Fruit fly (Drosophila melanogaster) whole organism, adult: Measurements from ENCODE around the gene LeuRS.

Experiments
- CG11617 ChIP-seq: fragments of 200-800 bp; sonication (Bioruptor generic); optimal IDR thresholded peaks from 2 replicates; lab custom pipeline; 2017; ENCODE audit warnings: mild to moderate bottlenecking, missing biosample characterization, missing genetic modification reagents, missing genetic modification characterization
- CG12768 ChIP-seq: fragments of 200-800 bp; sonication (Bioruptor generic); optimal IDR thresholded peaks from 2 replicates; lab custom pipeline; 2017; ENCODE audit warnings: missing biosample characterization, missing genetic modification characterization, mild to moderate bottlenecking, moderate library complexity, missing genetic modification reagents
- CG14711 ChIP-seq: fragments of 200-800 bp; sonication (Bioruptor generic); optimal IDR thresholded peaks from 2 replicates; lab custom pipeline; 2018; ENCODE audit warnings: missing biosample characterization, mild to moderate bottlenecking, missing genetic modification characterization, moderate library complexity
- CG1620 ChIP-seq: fragments of 200-800 bp; sonication (Bioruptor generic); optimal IDR thresholded peaks from 2 replicates; lab custom pipeline; 2016; ENCODE audit warnings: missing biosample characterization, missing genetic modification characterization
- CG33017 ChIP-seq: fragments of 200-800 bp; sonication (Bioruptor generic); optimal IDR thresholded peaks from 2 replicates; lab custom pipeline; 2018; ENCODE audit warnings: missing biosample characterization, mild to moderate bottlenecking, missing genetic modification characterization, moderate library complexity
- CG5204 ChIP-seq: fragments of 200-800 bp; sonication (Bioruptor generic); optimal IDR thresholded peaks from 2 replicates; lab custom pipeline; 2016; ENCODE audit warnings: missing biosample characterization, missing genetic modification characterization
- CG7045 ChIP-seq: fragments of 200-800 bp; sonication (Bioruptor generic); optimal IDR thresholded peaks from 2 replicates; lab custom pipeline; 2017; ENCODE audit warnings: missing biosample characterization, mild to moderate bottlenecking, missing genetic modification characterization
- CG7101 ChIP-seq: fragments of 200-800 bp; sonication (Bioruptor generic); optimal IDR thresholded peaks from 2 replicates; lab custom pipeline; 2018; ENCODE audit warnings: missing biosample characterization, mild to moderate bottlenecking, missing genetic modification characterization, moderate library complexity
- Clk ChIP-seq: fragments of 200-800 bp; sonication (Bioruptor generic); optimal IDR thresholded peaks from 2 replicates; lab custom pipeline; 2017; ENCODE audit warnings: missing biosample characterization, missing genetic modification characterization
- Crg-1 ChIP-seq: fragments of 200-800 bp; sonication (Bioruptor generic); optimal IDR thresholded peaks from 2 replicates; lab custom pipeline; 2016; ENCODE audit warnings: missing biosample characterization, missing genetic modification characterization
- Hr96 ChIP-seq: fragments of 200-800 bp; sonication (Bioruptor generic); optimal IDR thresholded peaks from 2 replicates; lab custom pipeline; 2016; ENCODE audit warnings: missing biosample characterization, missing genetic modification characterization
- Mnt ChIP-seq: fragments of 200-800 bp; sonication (Bioruptor generic); optimal IDR thresholded peaks from 2 replicates; lab custom pipeline; 2016; ENCODE audit warnings: missing biosample characterization, mild to moderate bottlenecking, missing genetic modification characterization
- bab1 ChIP-seq: fragments of 200-800 bp; sonication (Bioruptor generic); optimal IDR thresholded peaks from 3 replicates; lab custom pipeline; 2019; ENCODE audit warnings: missing biosample characterization, mild to moderate bottlenecking, missing genetic modification characterization, moderate library complexity
- cic ChIP-seq: fragments of 200-800 bp; sonication (Bioruptor generic); optimal IDR thresholded peaks from 2 replicates; lab custom pipeline; 2017; ENCODE audit warnings: missing biosample characterization, mild to moderate bottlenecking, missing genetic modification characterization, moderate library complexity
- cnc ChIP-seq, 2 experiments: fragments of >200 bp; optimal IDR thresholded peaks; 2 replicates each; lab custom pipeline; 2017
- kay ChIP-seq: fragments of 200-800 bp; sonication (Bioruptor generic); peaks from one replicate; lab custom pipeline; 2016; ENCODE audit warnings: missing biosample characterization, missing genetic modification characterization, borderline replicate concordance
- ovo ChIP-seq: fragments of 200-800 bp; sonication (Bioruptor generic); optimal IDR thresholded peaks from 2 replicates; lab custom pipeline; 2016; ENCODE audit warnings: missing biosample characterization, missing genetic modification characterization
- pad ChIP-seq: fragments of 200-800 bp; sonication (Bioruptor generic); optimal IDR thresholded peaks from 3 replicates; lab custom pipeline; 2017; ENCODE audit warnings: missing biosample characterization, missing genetic modification characterization, mild to moderate bottlenecking, moderate library complexity, missing genetic modification reagents
- tj ChIP-seq: fragments of 200-800 bp; sonication (Bioruptor generic); optimal IDR thresholded peaks from 3 replicates; lab custom pipeline; 2017; ENCODE audit warnings: missing biosample characterization, mild to moderate bottlenecking, missing genetic modification characterization, moderate library complexity
- toe ChIP-seq: fragments of 200-800 bp; sonication (Bioruptor generic); optimal IDR thresholded peaks from 2 replicates; lab custom pipeline; 2016; ENCODE audit warnings: missing biosample characterization, missing genetic modification characterization

The LeuRS gene

dm6 chr2L:3506806-3507205, 7.7 kb downstream of the LeuRS start:
- TF ChIP-seq tj (GFP tag; lab: Kevin White, UChicago) (peak; percentile 69), CG14711 (peak; percentile 12), Hr96 (GFP tag; lab: Kevin White, UChicago) (no peak), bab1 (GFP tag; lab: Kevin White, UChicago) (no peak), CG5204 (GFP tag; lab: Kevin White, UChicago) (no peak), kay (GFP tag; lab: Kevin White, UChicago) (peak; percentile 32)

dm6 chr2L:3506322-3506721, 8.1 kb downstream of the LeuRS start:
- TF ChIP-seq kay (GFP tag; lab: Kevin White, UChicago) (peak; percentile 82), bab1 (GFP tag; lab: Kevin White, UChicago) (no peak), cnc (optimal IDR thresholded peaks at IDR 0.05; lab: Kevin White, UChicago) (no peak)

DNA sequence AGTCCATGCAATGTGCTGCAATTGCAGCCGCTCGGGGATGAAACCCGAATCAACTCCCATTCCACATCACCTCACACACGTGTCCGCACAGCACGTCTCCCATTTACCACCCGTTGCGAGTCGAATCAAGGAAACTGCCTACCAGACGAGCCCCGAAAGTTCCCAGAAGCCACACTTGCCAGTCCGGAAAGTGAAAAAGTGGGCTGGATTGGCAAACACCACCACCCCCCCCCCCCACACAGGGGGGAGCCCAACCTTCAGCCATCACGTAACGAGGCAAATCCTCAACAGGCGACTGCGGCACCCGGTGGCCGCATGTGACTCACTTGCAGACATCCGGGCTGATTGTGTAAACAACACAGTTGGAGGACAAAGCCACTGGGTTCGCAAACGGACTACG, 9.6 kb downstream of the LeuRS start:
- no peak for TF ChIP-seq kay (GFP tag; lab: Kevin White, UChicago)
- TF ChIP-seq Clk (GFP tag; lab: Kevin White, UChicago): peak; percentile 2

- TF ChIP-seq tj (GFP tag; lab: Kevin White, UChicago) (no peak), CG5204 (GFP tag; lab: Kevin White, UChicago) (no peak), CG7101 (tag; lab: Kevin White, UChicago) (no peak), Clk (GFP tag; lab: Kevin White, UChicago) (no peak), CG7045 (no peak), pad (GFP tag; lab: Kevin White, UChicago) (no peak), Hr96 (GFP tag; lab: Kevin White, UChicago) (no peak)
Measured at dm6 chr2L:3495465-3495864, 19.0 kb downstream of the LeuRS start.

- no peak for TF ChIP-seq CG33017 (tag; lab: Kevin White, UChicago)
- no peak for TF ChIP-seq ovo (GFP tag; lab: Kevin White, UChicago)
- TF ChIP-seq Crg-1: no peak
- no peak for TF ChIP-seq Clk (GFP tag; lab: Kevin White, UChicago)
- no peak for TF ChIP-seq CG7045
- no peak for TF ChIP-seq cnc (optimal IDR thresholded peaks at IDR 0.05; lab: Kevin White, UChicago)
Measured at dm6 chr2L:3493475-3493874, 21.0 kb downstream of the LeuRS start.

DNA sequence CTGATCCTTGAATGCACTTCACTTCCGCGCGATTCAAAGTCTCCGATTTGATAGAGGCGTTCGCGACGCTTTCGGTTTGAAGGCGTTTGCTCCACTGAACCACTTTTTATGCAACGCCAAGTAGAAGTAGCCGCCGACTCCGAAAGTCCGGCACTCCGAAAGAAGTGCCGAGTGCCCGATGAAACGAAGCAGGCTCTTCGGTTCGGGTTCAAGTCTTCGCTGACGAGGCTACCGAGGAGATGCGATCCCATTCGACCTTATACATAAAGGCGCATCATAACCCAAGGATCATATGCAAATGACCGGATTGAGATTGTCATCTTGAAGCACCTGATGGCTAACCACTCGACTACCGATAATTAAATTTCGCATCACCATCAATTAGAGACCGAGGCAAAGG, 23.5 kb downstream of the LeuRS start, which contains the start of gene CG15414:
Gene CG15414, minus strand, starts transcription at position 101 of the 400 bp plus-strand sequence.
- TF ChIP-seq CG12768 (GFP tag; lab: Kevin White, UChicago) (no peak), kay (GFP tag; lab: Kevin White, UChicago) (no peak), pad (GFP tag; lab: Kevin White, UChicago) (no peak), tj (GFP tag; lab: Kevin White, UChicago) (no peak), Mnt (GFP tag; lab: Kevin White, UChicago) (no peak), CG1620 (GFP tag; lab: Kevin White, UChicago) (no peak), Crg-1 (no peak), CG14711 (no peak), cic (GFP tag; lab: Kevin White, UChicago) (no peak), cnc (optimal IDR thresholded peaks at IDR 0.05; lab: Kevin White, UChicago) (no peak), toe (GFP tag; lab: Kevin White, UChicago) (no peak), CG7101 (tag; lab: Kevin White, UChicago) (no peak), bab1 (GFP tag; lab: Kevin White, UChicago) (no peak), Clk (GFP tag; lab: Kevin White, UChicago) (no peak), CG33017 (tag; lab: Kevin White, UChicago) (no peak), ovo (GFP tag; lab: Kevin White, UChicago) (no peak), CG11617 (no peak), CG5204 (GFP tag; lab: Kevin White, UChicago) (no peak)

DNA sequence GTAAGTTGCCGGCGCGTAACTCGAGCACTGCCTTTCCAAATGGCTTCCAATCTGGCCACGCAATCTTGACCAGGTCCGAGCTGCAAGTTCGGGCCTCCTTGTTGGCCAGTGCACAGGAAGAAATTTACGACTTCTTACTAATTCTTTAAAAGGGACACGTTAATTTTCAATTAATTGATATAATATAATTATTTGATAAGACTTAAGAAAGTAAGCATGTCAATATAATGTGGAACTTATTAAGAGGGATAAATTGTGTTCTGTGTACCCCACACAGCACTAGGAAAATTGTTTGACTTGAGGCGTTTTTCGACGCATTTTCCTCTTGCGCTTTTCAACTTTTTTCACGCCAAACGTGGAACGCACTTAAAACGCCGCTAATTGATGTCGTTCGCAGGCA, 28.9 kb downstream of the LeuRS start:
- no peak for TF ChIP-seq CG7045
- no peak for TF ChIP-seq CG33017 (tag; lab: Kevin White, UChicago)
- no peak for TF ChIP-seq CG14711
- TF ChIP-seq Mnt (GFP tag; lab: Kevin White, UChicago): no peak
- no peak for TF ChIP-seq ovo (GFP tag; lab: Kevin White, UChicago)
- no peak for TF ChIP-seq Hr96 (GFP tag; lab: Kevin White, UChicago)
- TF ChIP-seq cic (GFP tag; lab: Kevin White, UChicago): no peak
- no peak for TF ChIP-seq CG5204 (GFP tag; lab: Kevin White, UChicago)
- TF ChIP-seq Crg-1: no peak
- no peak for TF ChIP-seq tj (GFP tag; lab: Kevin White, UChicago)

dm6 chr2L:3484759-3485158, 29.7 kb downstream of the LeuRS start:
- TF ChIP-seq CG14711 (no peak), CG7101 (tag; lab: Kevin White, UChicago) (no peak), toe (GFP tag; lab: Kevin White, UChicago) (no peak), Clk (GFP tag; lab: Kevin White, UChicago) (no peak), CG11617 (no peak), Hr96 (GFP tag; lab: Kevin White, UChicago) (no peak), Mnt (GFP tag; lab: Kevin White, UChicago) (no peak), CG33017 (tag; lab: Kevin White, UChicago) (no peak), CG1620 (GFP tag; lab: Kevin White, UChicago) (no peak), Crg-1 (no peak)
